Worm (Caenorhabditis elegans): Measurements from ENCODE around the gene F54C9.7.

Gene F54C9.7

DNA sequence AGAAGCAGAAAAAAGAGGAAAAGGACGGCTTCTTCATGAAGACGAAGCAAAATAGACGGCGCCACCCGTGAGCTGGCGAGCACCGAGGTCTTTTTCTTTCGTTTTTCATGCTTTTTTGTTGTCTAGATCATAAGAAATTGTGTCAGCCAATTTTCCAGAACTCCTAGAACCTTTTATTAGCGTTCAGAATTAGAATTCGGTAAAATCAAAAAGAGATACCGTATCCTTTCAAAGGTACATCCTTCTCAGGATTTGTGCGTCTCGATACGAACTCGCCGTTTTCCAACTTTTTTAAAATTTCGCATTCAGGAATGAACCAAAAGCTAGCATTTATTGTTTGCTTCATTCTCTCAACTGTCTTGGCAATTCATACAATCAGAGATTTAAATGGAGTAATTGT lies at the start of gene F54C9.7:
Gene F54C9.7, plus strand, starts transcription at position 301 of the 400 bp plus-strand sequence.
- TF ChIP-seq unc-62 (GFP tag; optimal IDR thresholded peaks at IDR 0.05): no peak

- TF ChIP-seq unc-62 (GFP tag; optimal IDR thresholded peaks at IDR 0.05): no peak
Measured at ce11 chrII:8525133-8525736, 47.9 kb upstream of the F54C9.7 start, which contains the start of the genes prp-9 and mrps-18B. TSS of gene prp-9 (minus strand) at chrII:8525396. TSS of gene mrps-18B (plus strand) at chrII:8525681.

DNA sequence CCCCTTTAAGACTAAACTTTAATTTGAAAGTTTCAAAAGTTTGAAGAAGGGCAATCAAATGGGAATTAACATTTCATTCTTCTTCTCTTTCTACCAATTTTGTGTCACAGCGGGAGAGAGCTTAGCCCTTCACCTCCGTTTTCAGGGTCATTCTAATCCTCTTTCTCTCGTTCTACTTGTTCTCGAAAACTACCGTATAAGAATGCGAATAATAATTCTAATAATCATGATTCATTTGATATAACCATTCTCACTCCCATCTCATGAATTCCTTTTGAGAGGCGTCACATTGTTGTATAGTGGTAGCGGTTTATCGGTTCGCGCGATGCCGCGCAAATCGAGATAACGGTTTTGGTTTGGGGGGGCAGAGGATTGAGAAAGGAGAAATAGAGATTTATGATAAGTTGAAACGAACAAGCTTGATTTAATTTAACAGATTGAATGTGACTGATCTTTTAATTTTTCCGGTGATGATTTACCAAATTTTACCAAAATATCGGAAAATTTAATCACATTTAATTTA lies 43.9 kb upstream of the F54C9.7 start:
- TF ChIP-seq unc-62 (GFP tag; optimal IDR thresholded peaks at IDR 0.05): no peak

DNA sequence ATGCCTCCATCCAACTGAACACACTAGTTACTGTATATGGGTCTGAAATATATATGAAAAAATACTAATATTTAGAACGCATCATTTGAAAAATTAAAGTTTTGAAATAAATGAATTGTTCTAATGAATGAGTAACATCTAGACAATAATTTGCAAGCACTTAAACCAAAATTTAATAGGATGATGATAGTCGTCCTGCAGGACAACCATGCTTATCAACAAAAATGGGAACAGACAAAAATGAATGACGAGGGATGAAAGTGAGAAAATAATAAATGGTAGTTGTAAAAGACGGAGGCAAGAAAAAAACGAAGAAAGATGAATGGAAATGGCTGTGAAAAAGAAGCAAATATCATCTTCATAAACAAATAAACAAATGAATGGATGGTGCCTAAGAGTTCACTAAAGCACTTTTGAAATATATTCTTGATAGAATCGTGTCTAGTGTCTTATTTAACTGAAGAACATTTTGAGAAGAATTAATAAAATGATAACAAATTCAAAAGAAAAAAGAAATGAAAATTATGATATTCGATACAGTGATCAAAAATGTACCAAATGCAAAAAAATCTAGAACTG lies 41.9 kb upstream of the F54C9.7 start, which contains the start of gene gldi-7:
Gene gldi-7, minus strand, starts transcription at position 42 of the 579 bp plus-strand sequence.
- TF ChIP-seq unc-62 (GFP tag; optimal IDR thresholded peaks at IDR 0.05): no peak

- no peak for TF ChIP-seq unc-62 (GFP tag; optimal IDR thresholded peaks at IDR 0.05)
Measured at ce11 chrII:8532015-8532414, 41.1 kb upstream of the F54C9.7 start.

- no peak for TF ChIP-seq unc-62 (GFP tag; optimal IDR thresholded peaks at IDR 0.05)
Measured at ce11 chrII:8536060-8536459, 37.1 kb upstream of the F54C9.7 start, which contains the start of gene W01C9.2. TSS of gene W01C9.2 (plus strand) at chrII:8536360.

DNA sequence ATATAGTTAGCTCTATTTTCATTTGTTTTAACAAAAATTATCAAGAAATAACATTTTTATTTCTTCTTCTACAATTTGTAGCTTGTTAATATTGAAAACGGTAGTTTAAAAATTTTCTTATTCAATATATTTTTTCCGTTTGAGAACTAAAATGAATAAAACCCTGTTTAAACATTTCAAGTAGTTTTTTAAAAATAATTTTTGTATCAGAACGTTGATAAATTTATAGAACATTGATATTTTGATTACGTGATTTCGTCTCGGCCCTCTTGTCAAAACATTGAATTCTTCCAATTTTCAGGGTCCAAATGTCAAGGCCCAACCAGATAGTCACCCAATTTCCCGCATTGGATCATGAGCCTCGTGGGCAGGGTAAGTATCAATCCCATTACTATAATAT lies 32.7 kb upstream of the F54C9.7 start, which contains the start of gene pqn-73:
Gene pqn-73, plus strand, starts transcription at position 301 of the 400 bp plus-strand sequence.
- no peak for TF ChIP-seq unc-62 (GFP tag; optimal IDR thresholded peaks at IDR 0.05)

- TF ChIP-seq unc-62 (GFP tag; optimal IDR thresholded peaks at IDR 0.05): no peak
Measured at ce11 chrII:8545315-8545714, 27.8 kb upstream of the F54C9.7 start, which contains the start of gene decr-1.2. TSS of gene decr-1.2 (plus strand) at chrII:8545615.

DNA sequence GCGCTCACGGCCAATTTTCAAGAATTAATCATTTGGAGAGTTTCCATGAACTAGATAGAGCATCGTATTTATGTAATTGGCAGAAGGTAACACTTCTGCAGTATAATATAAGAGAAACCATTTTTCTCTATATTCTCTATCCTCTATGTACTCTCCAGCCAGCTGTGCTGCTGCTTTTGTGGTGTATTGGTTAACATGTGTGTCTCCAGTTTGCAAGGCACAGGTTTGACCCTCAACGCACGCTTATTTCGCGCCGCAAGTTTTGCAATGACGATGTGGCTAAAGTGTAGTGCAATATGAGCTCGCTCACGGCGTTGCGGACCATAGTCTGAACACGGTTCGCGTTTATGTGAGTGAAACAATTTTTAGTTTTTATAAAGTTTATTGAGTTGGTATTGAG lies 26.2 kb upstream of the F54C9.7 start:
- no peak for TF ChIP-seq unc-62 (GFP tag; optimal IDR thresholded peaks at IDR 0.05)

ce11 chrII:8551100-8551499 lies 22.0 kb upstream of the F54C9.7 start:
- TF ChIP-seq unc-62 (GFP tag; optimal IDR thresholded peaks at IDR 0.05): no peak

ce11 chrII:8554568-8554967 lies 18.6 kb upstream of the F54C9.7 start:
- no peak for TF ChIP-seq unc-62 (GFP tag; optimal IDR thresholded peaks at IDR 0.05)

DNA sequence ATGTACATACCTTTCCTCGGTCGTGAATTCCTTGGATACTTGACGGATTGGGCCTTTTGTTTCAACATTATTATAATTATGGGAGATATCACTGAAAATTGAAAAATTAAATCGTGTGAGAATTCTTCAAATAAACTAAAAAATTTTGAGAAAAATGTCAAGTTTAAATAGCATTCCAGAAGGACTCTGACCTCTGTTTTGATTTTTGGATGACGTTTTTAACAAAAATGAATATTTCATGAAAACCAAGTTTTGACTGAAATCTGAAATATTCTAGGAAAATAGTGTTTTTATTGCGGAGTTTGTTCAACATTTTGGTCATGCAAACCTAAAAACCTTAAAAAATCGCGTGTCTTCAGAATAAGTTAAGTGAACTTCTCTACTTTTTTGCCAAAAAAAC lies 17.0 kb upstream of the F54C9.7 start, which contains the start of gene glb-27:
Gene glb-27, minus strand, starts transcription at position 101 of the 400 bp plus-strand sequence.
- TF ChIP-seq unc-62 (GFP tag; optimal IDR thresholded peaks at IDR 0.05): no peak

DNA sequence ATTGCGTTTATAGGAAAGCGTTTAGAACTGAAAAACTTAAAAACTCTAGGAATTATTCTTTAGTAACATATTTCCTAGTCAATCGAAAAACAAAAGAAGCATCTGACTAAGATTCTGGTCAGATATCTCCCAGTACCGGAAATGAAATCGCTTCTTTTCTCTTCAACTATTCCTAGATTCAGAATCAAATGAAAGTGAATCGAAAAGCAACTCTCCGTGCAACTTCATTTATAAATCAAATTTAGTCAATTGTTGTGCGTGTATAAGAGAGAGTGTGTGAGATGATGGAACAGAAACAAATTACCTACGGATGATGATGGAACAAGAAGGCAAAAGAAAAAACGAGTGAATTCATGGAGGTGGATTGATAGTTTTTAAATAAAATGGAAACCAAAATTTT lies 14.0 kb upstream of the F54C9.7 start:
- TF ChIP-seq unc-62 (GFP tag; optimal IDR thresholded peaks at IDR 0.05): no peak

DNA sequence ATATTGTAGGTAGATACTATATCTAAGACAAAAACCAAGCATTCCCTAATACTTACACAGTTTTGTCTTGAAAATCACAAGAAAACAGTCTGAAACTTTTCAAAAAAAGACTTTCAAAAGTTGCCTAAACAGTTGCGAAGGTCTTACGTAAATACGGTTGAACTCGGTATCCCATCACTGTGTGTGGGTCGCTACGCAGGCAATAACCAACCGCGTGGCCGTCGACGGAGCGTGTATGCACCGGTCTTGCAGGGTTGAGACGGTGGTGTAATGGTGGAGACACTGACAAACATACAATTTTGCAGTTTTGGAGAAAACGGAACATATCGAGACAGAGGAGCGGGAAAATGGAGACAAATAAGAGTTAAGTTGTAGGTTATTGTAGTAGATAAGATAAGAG lies 11.9 kb upstream of the F54C9.7 start, which contains the start of gene iff-2:
Gene iff-2, minus strand, starts transcription at position 141 of the 400 bp plus-strand sequence.
- TF ChIP-seq unc-62 (GFP tag; optimal IDR thresholded peaks at IDR 0.05): no peak

- no peak for TF ChIP-seq unc-62 (GFP tag; optimal IDR thresholded peaks at IDR 0.05)
Measured at ce11 chrII:8562002-8562401, 11.1 kb upstream of the F54C9.7 start, which contains the start of gene F54C9.14. TSS of gene F54C9.14 (plus strand) at chrII:8562302.

DNA sequence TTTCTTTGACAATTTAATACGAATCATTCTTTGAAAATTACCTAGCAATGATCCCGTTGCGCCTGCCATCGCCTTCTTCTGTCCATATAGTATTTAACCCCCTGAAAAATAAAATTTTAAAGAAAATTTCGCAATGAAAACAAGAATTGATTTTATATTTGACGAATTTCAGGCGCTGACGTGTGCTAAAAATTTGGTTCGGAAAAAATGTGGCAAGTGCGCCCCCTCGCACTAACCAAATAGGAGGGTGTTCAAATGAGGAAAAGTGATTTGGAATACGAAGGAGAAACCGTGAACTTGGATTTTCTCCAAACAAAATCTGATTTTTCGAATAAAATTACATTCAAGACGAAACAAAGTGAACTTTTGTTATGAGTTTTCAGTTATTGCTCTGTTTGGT lies 7.1 kb upstream of the F54C9.7 start, which contains the start of gene stc-1:
Gene stc-1, minus strand, starts transcription at position 101 of the 400 bp plus-strand sequence.
- no peak for TF ChIP-seq unc-62 (GFP tag; optimal IDR thresholded peaks at IDR 0.05)

All from whole organism, dauer.